Fruit fly (Drosophila melanogaster): ENCODE data around the gene Naam.

DNA sequence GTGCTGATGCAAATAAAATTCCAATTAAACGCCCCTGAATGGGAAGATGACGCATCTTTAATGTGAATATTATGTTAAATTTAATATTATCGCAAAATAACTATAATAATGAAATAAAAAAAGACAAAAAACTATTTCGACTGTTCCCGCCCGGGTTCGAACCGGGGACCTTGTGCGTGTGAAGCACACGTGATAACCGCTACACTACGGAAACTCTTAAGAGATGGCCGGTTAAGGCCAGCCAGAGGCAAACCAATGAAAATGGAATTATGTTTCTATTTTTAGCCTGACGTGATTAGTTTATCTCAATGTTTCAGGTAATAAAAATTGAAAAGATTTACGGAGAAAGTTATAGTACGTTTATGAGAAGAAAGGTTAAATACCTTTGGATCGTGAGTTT, 886 bp downstream of the Naam start:
- no peak for TF ChIP-seq CG8478 (optimal IDR thresholded peaks at IDR 0.05)
- TF ChIP-seq pan (optimal IDR thresholded peaks at IDR 0.05), result no peak
- no peak for TF ChIP-seq Dll (optimal IDR thresholded peaks at IDR 0.05)
- TF ChIP-seq psq (optimal IDR thresholded peaks at IDR 0.05), result no peak
- TF ChIP-seq EcR (GFP tag; optimal IDR thresholded peaks at IDR 0.05), result no peak
- TF ChIP-seq usp (GFP tag; optimal IDR thresholded peaks at IDR 0.05), result no peak

All from whole organism.